Fruit fly (Drosophila melanogaster) whole organism, embryonic: ENCODE results near the gene E2f2.

Experiments
- Atf6 ChIP-seq: fragments of 200-800 bp; sonication (Bioruptor generic); IDR thresholded peaks from 2 replicates; pipeline ENCODE4 v1.3.6; 2022; ENCODE audit warnings: missing biosample characterization, missing genetic modification characterization
- CG33213 ChIP-seq: fragments of 200-800 bp; sonication (Bioruptor generic); optimal IDR thresholded peaks from 3 replicates; lab custom pipeline; 2016; ENCODE audit warnings: missing biosample characterization, missing genetic modification characterization
- Dip3 ChIP-seq: fragments of 200-800 bp; sonication (Bioruptor generic); optimal IDR thresholded peaks from 3 replicates; lab custom pipeline; 2016; ENCODE audit warnings: missing biosample characterization, missing genetic modification characterization
- ase ChIP-seq: fragments of 200-800 bp; sonication (Bioruptor generic); IDR thresholded peaks from 3 replicates; pipeline ENCODE4 v1.3.6; 2022; ENCODE audit warnings: missing biosample characterization, missing genetic modification characterization
- esg ChIP-seq: fragments of 200-800 bp; sonication (Bioruptor generic); conservative IDR thresholded peaks from 2 replicates; pipeline ENCODE4 v1.3.6; 2022; ENCODE audit warnings: missing biosample characterization, missing genetic modification characterization
- rib ChIP-seq: fragments of 200-800 bp; sonication (Bioruptor generic); IDR thresholded peaks from 2 replicates; pipeline ENCODE4 v1.3.6; 2022; ENCODE audit warnings: missing biosample characterization, missing genetic modification characterization
- ssp ChIP-seq: fragments of 200-800 bp; sonication (Bioruptor generic); IDR thresholded peaks from 2 replicates; pipeline ENCODE4 v1.3.6; 2022; ENCODE audit warnings: missing biosample characterization, missing genetic modification characterization
- zen2 ChIP-seq: fragments of 200-800 bp; sonication (Bioruptor generic); IDR thresholded peaks from 3 replicates; pipeline ENCODE4 v1.3.6; 2022; ENCODE audit warnings: missing biosample characterization, missing genetic modification characterization; ENCODE audit not compliant: partially characterized antibody

DNA sequence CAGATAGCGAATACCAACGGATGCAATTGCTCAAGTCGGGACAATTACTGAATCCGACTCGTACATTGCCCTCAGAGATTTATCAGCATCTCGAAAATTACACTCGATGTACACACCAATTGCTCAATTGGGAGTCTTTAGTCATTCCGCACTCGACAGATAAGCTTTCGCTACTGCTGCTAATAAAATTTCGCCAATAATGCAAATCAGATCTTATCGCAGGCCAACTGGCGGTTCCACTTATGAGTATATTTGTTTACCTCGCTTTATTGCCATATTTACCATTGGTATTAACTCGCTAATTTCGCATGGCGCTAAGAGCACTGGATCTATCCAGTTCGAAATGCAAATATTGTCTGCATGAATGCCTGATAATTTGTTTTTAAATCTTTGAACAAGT, 43.0 kb downstream of the E2f2 start:
- TF ChIP-seq Dip3 (GFP tag; lab: Kevin White, UChicago) (no peak), ase (GFP tag; lab: Robert Waterston, UW) (no peak), rib (no peak), ssp (GFP tag; lab: Robert Waterston, UW) (no peak), esg (GFP tag; lab: Robert Waterston, UW) (no peak), CG33213 (no peak), zen2 (GFP tag; lab: Robert Waterston, UW) (no peak), Atf6 (no peak)
